Worm (Caenorhabditis elegans): ENCODE measurements around the gene T25E12.6.

T25E12.6 gene

DNA sequence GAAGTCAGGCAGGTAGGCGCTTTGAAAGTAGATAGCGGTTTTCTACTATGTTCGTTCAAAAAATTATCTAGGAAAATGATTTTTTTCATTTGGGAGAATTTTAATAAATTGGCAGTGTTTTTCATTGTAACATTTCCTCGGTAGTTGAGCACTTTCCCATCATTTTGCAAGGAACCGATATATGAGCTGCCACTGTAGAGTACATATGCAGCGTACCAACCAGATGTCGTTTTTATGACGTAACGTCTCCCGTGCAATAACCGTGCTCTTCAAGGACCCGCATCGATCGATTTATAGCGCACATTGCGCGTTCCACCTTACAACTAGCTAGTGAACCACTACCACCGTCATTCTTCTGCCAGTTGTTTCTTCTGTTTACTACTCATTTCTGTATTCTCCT is at the start of gene T25E12.6:
Gene T25E12.6, plus strand, starts transcription at position 301 of the 400 bp plus-strand sequence.
- no peak for TF ChIP-seq unc-62 (GFP tag; optimal IDR thresholded peaks at IDR 0.05)

DNA sequence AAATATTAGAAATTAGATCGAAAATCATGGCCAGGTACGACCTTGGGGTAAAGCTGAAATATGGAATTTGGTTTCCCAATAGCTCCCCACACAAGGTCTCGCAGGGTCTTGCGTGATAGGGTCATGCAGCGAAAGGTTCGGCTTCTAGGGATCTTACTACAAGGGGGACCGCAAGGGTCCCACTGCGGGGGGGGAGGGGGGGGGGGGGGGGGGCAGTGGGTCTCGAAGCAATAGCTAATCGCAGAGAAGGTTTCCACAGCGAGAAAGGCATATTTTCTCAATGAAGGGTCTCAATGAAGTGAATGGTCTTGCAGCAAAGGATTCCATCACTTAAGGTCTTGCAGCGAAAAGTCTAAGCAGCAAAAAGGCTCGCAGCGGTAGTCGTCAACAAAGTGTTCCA is 49.2 kb upstream of the T25E12.6 start:
- TF ChIP-seq unc-62 (GFP tag; optimal IDR thresholded peaks at IDR 0.05): no peak

- no peak for TF ChIP-seq unc-62 (GFP tag; optimal IDR thresholded peaks at IDR 0.05)
Measured at ce11 chrV:16693732-16694131, 48.5 kb upstream of the T25E12.6 start, which contains the start of gene srw-42. srw-42 (minus strand) TSS chrV:16693832.

DNA sequence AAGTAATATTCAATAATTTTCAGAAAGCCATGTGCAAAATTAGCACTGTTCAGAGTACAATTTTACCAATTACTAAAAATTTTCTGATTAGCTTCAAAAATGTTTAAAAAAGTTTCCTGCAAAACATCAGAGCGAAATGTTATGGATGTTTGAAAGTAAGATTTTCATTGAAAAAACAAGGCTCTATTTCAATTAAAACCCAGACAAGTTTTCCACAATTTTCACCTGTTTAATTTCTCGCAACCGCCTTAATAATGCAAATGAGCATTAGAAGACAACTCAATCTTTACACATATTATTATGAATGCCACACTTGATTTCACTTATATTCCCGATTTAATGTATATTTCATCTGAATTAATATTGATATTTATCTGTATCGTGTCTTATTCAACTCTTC is 47.7 kb upstream of the T25E12.6 start, which contains the start of gene srz-101:
Gene srz-101, plus strand, starts transcription at position 301 of the 400 bp plus-strand sequence.
- TF ChIP-seq unc-62 (GFP tag; optimal IDR thresholded peaks at IDR 0.05): no peak

ce11 chrV:16695499-16695898 is 46.7 kb upstream of the T25E12.6 start:
- TF ChIP-seq unc-62 (GFP tag; optimal IDR thresholded peaks at IDR 0.05): no peak

DNA sequence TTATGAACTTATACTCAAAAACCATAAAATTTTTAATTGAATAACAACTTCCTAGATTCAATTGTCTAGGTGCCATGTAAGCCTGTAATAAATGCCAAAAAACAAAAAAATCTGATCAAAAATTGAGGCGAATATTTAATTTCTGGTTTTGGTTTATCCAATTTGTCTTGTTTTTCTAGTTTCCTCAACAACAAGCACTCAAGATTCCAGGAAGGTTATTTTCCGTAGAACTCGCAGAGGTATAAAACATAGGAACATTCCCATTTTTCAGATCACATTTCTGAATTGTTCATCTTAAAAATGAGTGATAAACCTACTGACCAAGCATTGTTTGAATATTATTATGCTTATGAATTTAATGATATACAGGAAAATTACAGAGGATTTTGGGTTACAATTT is 45.0 kb upstream of the T25E12.6 start, which contains the start of gene srw-41:
Gene srw-41, plus strand, starts transcription at position 301 of the 400 bp plus-strand sequence.
- no peak for TF ChIP-seq unc-62 (GFP tag; optimal IDR thresholded peaks at IDR 0.05)

DNA sequence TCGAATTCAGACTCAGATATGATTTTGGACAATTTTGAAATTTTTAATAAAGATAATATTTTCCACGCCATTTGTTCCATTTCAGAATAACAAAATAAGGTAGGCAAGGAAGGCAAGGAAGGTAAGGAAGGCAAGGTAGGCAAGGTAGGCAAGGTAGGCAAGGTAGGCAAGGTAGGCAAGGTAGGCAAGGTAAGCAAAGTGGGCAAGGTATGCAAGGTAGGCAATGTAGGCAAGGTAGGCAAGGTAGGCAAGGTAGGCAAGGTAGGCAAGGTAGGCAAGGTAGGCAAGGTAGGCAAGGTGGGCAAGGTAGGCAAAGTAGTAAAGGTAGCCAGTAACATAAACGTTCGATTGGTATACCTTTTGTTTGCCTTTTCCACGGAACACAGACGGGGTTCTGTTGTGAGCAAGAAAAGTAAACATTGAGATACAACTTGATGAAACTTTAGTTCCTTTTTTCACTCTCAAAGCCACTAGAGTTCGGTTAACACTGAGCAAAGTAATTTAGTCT is 42.4 kb upstream of the T25E12.6 start, which contains the start of gene Y70C5C.1:
Gene Y70C5C.1, plus strand, starts transcription at position 458 of the 508 bp plus-strand sequence.
- TF ChIP-seq unc-62 (GFP tag; optimal IDR thresholded peaks at IDR 0.05): no peak

DNA sequence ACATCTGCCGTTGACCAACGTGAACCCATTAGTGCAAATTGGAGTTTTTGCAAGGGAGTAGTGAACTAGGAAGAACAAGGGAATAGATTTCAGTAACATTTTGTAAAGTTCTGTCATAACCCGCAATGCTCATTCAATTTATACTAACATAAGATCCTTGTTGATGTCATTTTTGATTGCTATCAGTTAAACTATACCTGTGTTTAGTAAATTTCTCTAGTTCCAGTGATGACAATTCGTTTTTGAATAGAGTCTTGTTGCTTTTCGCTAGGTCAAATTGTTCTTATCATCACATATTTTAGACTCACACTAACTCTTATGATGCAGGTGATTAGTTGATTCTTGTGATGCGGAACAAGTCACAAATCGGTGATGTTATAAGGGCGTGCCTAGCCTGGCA is 35.7 kb upstream of the T25E12.6 start, which contains the start of gene clec-9:
Gene clec-9, minus strand, starts transcription at position 101 of the 400 bp plus-strand sequence.
- TF ChIP-seq unc-62 (GFP tag; optimal IDR thresholded peaks at IDR 0.05): no peak

DNA sequence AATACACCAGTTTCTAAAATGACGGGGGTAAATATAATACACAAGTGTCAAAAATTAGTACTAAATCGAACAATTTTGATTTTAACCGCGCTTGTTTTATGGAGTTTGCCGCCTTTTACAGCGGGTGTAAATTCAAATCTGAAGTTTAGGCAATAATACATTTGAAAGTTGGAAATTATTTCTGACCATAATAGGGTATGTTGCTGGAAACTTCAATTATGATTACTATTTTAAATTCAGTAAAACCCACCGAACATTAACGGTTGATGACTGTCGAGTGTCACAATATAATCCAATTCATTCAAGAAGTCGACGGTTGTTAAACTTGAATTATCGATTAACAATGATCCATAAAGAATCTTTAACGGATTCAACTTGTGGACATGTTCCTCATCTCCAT is 28.4 kb upstream of the T25E12.6 start:
- no peak for TF ChIP-seq unc-62 (GFP tag; optimal IDR thresholded peaks at IDR 0.05)

ce11 chrV:16716574-16716973 is 25.6 kb upstream of the T25E12.6 start, which contains the start of gene srh-137:
srh-137 (minus strand) TSS chrV:16716674.
- no peak for TF ChIP-seq unc-62 (GFP tag; optimal IDR thresholded peaks at IDR 0.05)

DNA sequence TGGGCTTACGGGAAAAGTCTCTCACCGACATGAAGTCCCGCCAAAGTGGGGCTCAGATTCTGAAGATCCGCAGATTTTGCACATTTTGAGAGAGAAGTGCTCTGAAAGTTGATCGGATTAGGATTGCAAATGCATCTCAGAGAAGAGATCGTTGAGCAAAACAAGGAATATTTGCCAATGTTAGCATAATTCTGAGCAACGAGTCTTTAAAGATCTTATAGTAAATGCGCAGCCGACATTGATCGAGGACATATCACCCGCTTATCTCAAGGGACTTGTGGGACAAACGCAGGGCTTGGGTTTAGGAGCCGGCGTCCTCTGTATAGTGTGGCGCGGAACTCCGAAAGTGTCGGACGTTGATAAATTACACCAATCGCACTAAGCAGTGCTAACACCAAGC is 18.5 kb upstream of the T25E12.6 start, which contains the start of gene nhr-112:
Gene nhr-112, minus strand, starts transcription at position 101 of the 400 bp plus-strand sequence.
- TF ChIP-seq unc-62 (GFP tag; optimal IDR thresholded peaks at IDR 0.05): no peak

- TF ChIP-seq unc-62 (GFP tag; optimal IDR thresholded peaks at IDR 0.05): no peak
Measured at ce11 chrV:16724574-16724973, 17.6 kb upstream of the T25E12.6 start.

- no peak for TF ChIP-seq unc-62 (GFP tag; optimal IDR thresholded peaks at IDR 0.05)
Measured at ce11 chrV:16725955-16726354, 16.3 kb upstream of the T25E12.6 start.

ce11 chrV:16726915-16727314 is 15.3 kb upstream of the T25E12.6 start, which contains the start of gene T25E12.14:
T25E12.14 (plus strand) TSS chrV:16727215.
- no peak for TF ChIP-seq unc-62 (GFP tag; optimal IDR thresholded peaks at IDR 0.05)

ce11 chrV:16728431-16728830 is 13.8 kb upstream of the T25E12.6 start, which contains the start of gene fbxa-127:
fbxa-127 (plus strand) TSS chrV:16728731.
- no peak for TF ChIP-seq unc-62 (GFP tag; optimal IDR thresholded peaks at IDR 0.05)

ce11 chrV:16729961-16730360 is 12.3 kb upstream of the T25E12.6 start, which contains the start of gene srz-99:
srz-99 (plus strand) TSS chrV:16730261.
- no peak for TF ChIP-seq unc-62 (GFP tag; optimal IDR thresholded peaks at IDR 0.05)

DNA sequence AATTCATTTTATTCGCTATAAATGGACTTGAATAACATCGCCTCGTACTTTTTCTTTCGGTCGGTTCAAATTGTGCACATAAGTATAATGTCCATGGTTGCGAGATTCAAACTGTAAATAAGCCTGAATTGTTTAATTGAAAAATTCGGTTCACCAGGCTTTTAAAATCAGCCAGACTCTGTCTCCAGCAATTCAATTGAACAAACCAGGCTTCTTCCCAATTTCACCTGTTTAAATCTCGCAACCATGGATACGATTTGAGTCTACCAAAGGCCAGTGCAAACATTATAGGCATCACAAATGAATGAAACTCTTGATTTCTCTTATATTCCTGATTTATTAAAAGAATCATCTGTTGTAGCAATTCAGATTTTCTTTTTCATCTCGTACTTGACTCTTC is 10.6 kb upstream of the T25E12.6 start, which contains the start of gene srz-100:
Gene srz-100, plus strand, starts transcription at position 301 of the 400 bp plus-strand sequence.
- no peak for TF ChIP-seq unc-62 (GFP tag; optimal IDR thresholded peaks at IDR 0.05)
